Fruit fly (Drosophila melanogaster): ENCODE data around the gene Ho.

The Ho gene

dm6 chr3R:11663441-11663840, 16.1 kb upstream of the Ho start (continued):
- no peak for TF ChIP-seq CG7963 (GFP tag; IDR thresholded peaks at IDR 0.05; ENCODE audit: partially characterized antibody)
- no peak for TF ChIP-seq ems (GFP tag; optimal IDR thresholded peaks at IDR 0.05)
- no peak for TF ChIP-seq aop (GFP tag; IDR thresholded peaks at IDR 0.05)
- TF ChIP-seq Dp (GFP tag; optimal IDR thresholded peaks at IDR 0.05), result no peak
- TF ChIP-seq CG3726 (GFP tag; IDR thresholded peaks at IDR 0.05), result no peak
- peak in 1 of 3 experiments; percentile 7 for TF ChIP-seq lola (GFP tag; optimal IDR thresholded peaks at IDR 0.05)
- no peak for TF ChIP-seq dm (GFP tag; optimal IDR thresholded peaks at IDR 0.05)
- no peak for TF ChIP-seq Atf-2 (GFP tag; optimal IDR thresholded peaks at IDR 0.05)
- TF ChIP-seq CG9817 (tag; optimal IDR thresholded peaks at IDR 0.05), result no peak
- TF ChIP-seq pfk (GFP tag; optimal IDR thresholded peaks at IDR 0.05), result no peak
- no peak for TF ChIP-seq CrebB (tag; optimal IDR thresholded peaks at IDR 0.05)
- peak; percentile 35; the same call in 1 of the 2 replicates for TF ChIP-seq ttk (GFP tag; IDR thresholded peaks at IDR 0.05)
- no peak for TF ChIP-seq CG9797 (GFP tag; optimal IDR thresholded peaks at IDR 0.05)
- TF ChIP-seq CG13123 (GFP tag; optimal IDR thresholded peaks at IDR 0.05), result no peak
- TF ChIP-seq Hsf (GFP tag; optimal IDR thresholded peaks at IDR 0.05), result peak; percentile 20
- TF ChIP-seq tna (GFP tag; IDR thresholded peaks at IDR 0.05; ENCODE audit: partially characterized antibody), result no peak
- peak; percentile 61 for TF ChIP-seq phol (tag; optimal IDR thresholded peaks at IDR 0.05)
- no peak for TF ChIP-seq pros (GFP tag; optimal IDR thresholded peaks at IDR 0.05)
- no peak for TF ChIP-seq tll (GFP tag; optimal IDR thresholded peaks at IDR 0.05)
- no peak for TF ChIP-seq pan (optimal IDR thresholded peaks at IDR 0.05)
- TF ChIP-seq pan (GFP tag; optimal IDR thresholded peaks at IDR 0.05 in 1 of 2, IDR thresholded peaks at IDR 0.05 in 1 of 2), result peak in 1 of 2 experiments; percentile 50
- TF ChIP-seq kay (GFP tag; optimal IDR thresholded peaks at IDR 0.05), result no peak
- TF ChIP-seq CG16815 (GFP tag; optimal IDR thresholded peaks at IDR 0.05), result no peak
- TF ChIP-seq Elba2 (GFP tag; optimal IDR thresholded peaks at IDR 0.05), result no peak
- peak; percentile 28 for TF ChIP-seq CG12659 (GFP tag; optimal IDR thresholded peaks at IDR 0.05)
- no peak for TF ChIP-seq CG18764 (GFP tag; optimal IDR thresholded peaks at IDR 0.05)

- TF ChIP-seq Lhr (GFP tag; optimal IDR thresholded peaks at IDR 0.05) (peak; percentile 26), sim (GFP tag; IDR thresholded peaks at IDR 0.05) (no peak; the same call in 1 of the 2 replicates), tgo (GFP tag; IDR thresholded peaks at IDR 0.05) (no peak), CG30431 (GFP tag; optimal IDR thresholded peaks at IDR 0.05) (no peak), maf-S (GFP tag; optimal IDR thresholded peaks at IDR 0.05) (no peak), CG32532 (GFP tag; IDR thresholded peaks at IDR 0.05) (no peak; the same call in 1 of the 2 replicates), inv (GFP tag; IDR thresholded peaks at IDR 0.05; ENCODE audit: partially characterized antibody) (no peak), Awh (GFP tag; IDR thresholded peaks at IDR 0.05) (no peak), CG13287 (GFP tag; IDR thresholded peaks at IDR 0.05; ENCODE audit: partially characterized antibody) (peak; percentile 16; the same call in 1 of the 2 replicates), CG43689 (GFP tag; IDR thresholded peaks at IDR 0.05) (no peak), Hr78 (GFP tag; optimal IDR thresholded peaks at IDR 0.05) (no peak), Ada2b (GFP tag; IDR thresholded peaks at IDR 0.05) (no peak), Abd-B (GFP tag; optimal IDR thresholded peaks at IDR 0.05) (no peak), disco-r (GFP tag; optimal IDR thresholded peaks at IDR 0.05) (no peak), CG11398 (GFP tag; optimal IDR thresholded peaks at IDR 0.05) (no peak), Atf-2 (GFP tag; optimal IDR thresholded peaks at IDR 0.05) (no peak), nom (GFP tag; optimal IDR thresholded peaks at IDR 0.05) (no peak), prd (optimal IDR thresholded peaks at IDR 0.05) (no peak), prd (GFP tag; IDR thresholded peaks at IDR 0.05) (no peak), unpg (GFP tag; optimal IDR thresholded peaks at IDR 0.05) (no peak), jumu (GFP tag; optimal IDR thresholded peaks at IDR 0.05) (no peak), zf30C (GFP tag; optimal IDR thresholded peaks at IDR 0.05) (no peak), sob (GFP tag; IDR thresholded peaks at IDR 0.05) (no peak), CG3838 (GFP tag; optimal IDR thresholded peaks at IDR 0.05) (no peak), CG10147 (GFP tag; optimal IDR thresholded peaks at IDR 0.05) (no peak), Poxn (GFP tag; IDR thresholded peaks at IDR 0.05) (no peak), sens-2 (GFP tag; IDR thresholded peaks at IDR 0.05) (no peak)
Measured at dm6 chr3R:11665508-11665907, 14.0 kb upstream of the Ho start.
